Worm (Caenorhabditis elegans): ENCODE measurements around the gene ZC395.11.

The ZC395.11 gene

ce11 chrIII:5267217-5267906 lies 18.7 kb downstream of the ZC395.11 start, which contains the start of gene ZC395.5 (continued):
- TF ChIP-seq T26A8.4 (GFP tag; IDR thresholded peaks at IDR 0.05): no peak
- peak in 1 of 2 experiments; percentile 86 for TF ChIP-seq unc-62 (GFP tag; optimal IDR thresholded peaks at IDR 0.05 in 1 of 2)
- TF ChIP-seq unc-62 (tag; optimal IDR thresholded peaks at IDR 0.05): no peak
- no peak for TF ChIP-seq ctbp-1 (GFP tag; IDR thresholded peaks at IDR 0.05)
- TF ChIP-seq jun-1 (tag; optimal IDR thresholded peaks at IDR 0.05): no peak
- no peak for TF ChIP-seq dmd-9 (GFP tag; IDR thresholded peaks at IDR 0.05)
- peak; percentile 12 for TF ChIP-seq nhr-28 (tag; optimal IDR thresholded peaks at IDR 0.05)
- peak; percentile 54 for TF ChIP-seq pqm-1 (tag; optimal IDR thresholded peaks at IDR 0.05)
- no peak for TF ChIP-seq mdt-29 (GFP tag; IDR thresholded peaks at IDR 0.05)
- TF ChIP-seq zip-11 (GFP tag; IDR thresholded peaks at IDR 0.05): no peak
- TF ChIP-seq dpl-1 (GFP tag; optimal IDR thresholded peaks at IDR 0.05): no peak
- TF ChIP-seq nhr-42 (GFP tag; IDR thresholded peaks at IDR 0.05): no peak
- no peak for TF ChIP-seq mxl-3 (GFP tag; optimal IDR thresholded peaks at IDR 0.05)
- no peak for TF ChIP-seq cey-2 (tag; optimal IDR thresholded peaks at IDR 0.05; ENCODE audit: borderline replicate concordance, insufficient read depth)
- no peak for TF ChIP-seq nhr-48 (tag; optimal IDR thresholded peaks at IDR 0.05)
- TF ChIP-seq lim-7 (GFP tag; IDR thresholded peaks at IDR 0.05): no peak

DNA sequence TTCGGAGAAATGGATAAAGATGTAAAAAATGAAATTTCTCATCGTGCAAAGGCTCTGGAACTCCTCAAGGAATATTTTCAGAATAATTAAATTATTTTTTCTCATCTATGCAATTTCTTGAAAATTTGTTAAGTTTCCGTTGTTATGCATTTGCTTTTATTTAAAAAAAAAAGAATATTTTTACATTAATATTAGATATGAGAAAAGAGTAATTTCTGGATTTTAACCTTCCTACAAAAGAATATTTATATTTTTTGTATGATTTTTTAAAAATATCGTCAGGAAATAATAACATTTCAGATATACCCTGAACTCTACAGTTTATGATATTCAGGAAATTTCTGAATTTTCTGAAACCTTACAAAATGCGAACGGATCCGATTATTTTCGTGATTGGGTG lies 21.3 kb downstream of the ZC395.11 start, which contains the start of gene gro-1:
Gene gro-1, plus strand, starts transcription at position 301 of the 400 bp plus-strand sequence.
- no peak for TF ChIP-seq lir-3 (tag; optimal IDR thresholded peaks at IDR 0.05)
- TF ChIP-seq hmg-1.1 (GFP tag; IDR thresholded peaks at IDR 0.05): no peak
- TF ChIP-seq unc-62 (GFP tag; optimal IDR thresholded peaks at IDR 0.05 in 1 of 2): peak in 1 of 2 experiments; percentile 17
- TF ChIP-seq unc-62 (tag; optimal IDR thresholded peaks at IDR 0.05): no peak

DNA sequence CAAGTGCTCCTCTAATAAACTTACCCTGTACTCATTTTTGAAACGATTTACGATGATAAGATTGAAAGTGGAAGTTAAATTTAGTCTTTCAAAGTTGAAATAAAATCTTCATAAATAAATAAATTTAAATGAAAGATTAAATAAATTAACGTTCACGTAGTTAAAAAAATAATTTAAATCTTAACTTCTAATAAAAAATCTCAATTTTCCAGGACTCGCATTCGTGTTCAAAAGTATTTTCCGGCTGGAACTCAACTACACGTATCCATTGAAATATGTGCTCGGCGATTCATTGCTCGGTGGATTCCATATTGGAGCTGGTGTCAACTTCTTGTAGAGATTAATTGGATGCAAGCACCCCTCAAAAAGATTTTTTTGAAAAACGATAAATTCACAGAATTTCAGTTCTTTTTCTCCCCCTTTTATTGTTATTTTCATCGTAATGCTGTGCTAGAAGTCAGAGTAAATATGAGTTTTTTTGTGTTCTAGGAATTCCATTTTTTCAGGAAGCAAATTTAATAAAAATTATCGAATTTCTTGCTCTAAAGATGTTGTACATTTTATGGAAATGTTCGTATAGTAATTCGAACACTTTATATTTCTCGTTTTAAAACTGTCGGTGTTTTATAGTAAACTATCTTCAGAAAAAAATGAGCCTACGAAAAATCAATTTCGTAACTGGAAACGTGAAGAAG lies 22.7 kb downstream of the ZC395.11 start, which contains the start of the genes C34E10.9 and hap-1:
Gene C34E10.9, minus strand, starts transcription at position 101 of the 695 bp plus-strand sequence.
Gene hap-1, plus strand, starts transcription at position 645 of the 695 bp plus-strand sequence.
- TF ChIP-seq daf-8 (GFP tag; IDR thresholded peaks at IDR 0.05) (no peak), nhr-41 (GFP tag; IDR thresholded peaks at IDR 0.05) (no peak), ces-1 (GFP tag; optimal IDR thresholded peaks at IDR 0.05) (no peak), nhr-237 (tag; optimal IDR thresholded peaks at IDR 0.05) (no peak), mep-1 (tag; optimal IDR thresholded peaks at IDR 0.05) (no peak), mxl-3 (GFP tag; optimal IDR thresholded peaks at IDR 0.05) (no peak), D1046.2 (GFP tag; IDR thresholded peaks at IDR 0.05) (no peak), set-16 (GFP tag; IDR thresholded peaks at IDR 0.05) (no peak), lim-7 (GFP tag; IDR thresholded peaks at IDR 0.05) (no peak), pha-4 (GFP tag; IDR thresholded peaks at IDR 0.05) (no peak), pha-4 (tag; optimal IDR thresholded peaks at IDR 0.05) (no peak), lir-3 (tag; optimal IDR thresholded peaks at IDR 0.05) (no peak), ceh-82 (tag; optimal IDR thresholded peaks at IDR 0.05) (no peak)

- TF ChIP-seq lin-1 (GFP tag; IDR thresholded peaks at IDR 0.05) (no peak), madf-9 (GFP tag; conservative IDR thresholded peaks at IDR 0.05) (no peak), D1046.2 (GFP tag; IDR thresholded peaks at IDR 0.05) (no peak), F10B5.3 (tag; optimal IDR thresholded peaks at IDR 0.05) (no peak), fkh-10 (GFP tag; optimal IDR thresholded peaks at IDR 0.05) (no peak), nhr-111 (GFP tag; optimal IDR thresholded peaks at IDR 0.05) (no peak), nhr-41 (GFP tag; IDR thresholded peaks at IDR 0.05) (no peak), Y105C5A.15 (GFP tag; IDR thresholded peaks at IDR 0.05) (no peak), Y5F2A.4 (GFP tag; optimal IDR thresholded peaks at IDR 0.05) (no peak), ceh-62 (tag; optimal IDR thresholded peaks at IDR 0.05) (no peak), nhr-237 (tag; optimal IDR thresholded peaks at IDR 0.05) (no peak), zfp-3 (GFP tag; conservative IDR thresholded peaks at IDR 0.05) (no peak), spr-3 (GFP tag; optimal IDR thresholded peaks at IDR 0.05) (no peak), ces-1 (GFP tag; optimal IDR thresholded peaks at IDR 0.05) (no peak), zip-2 (tag; optimal IDR thresholded peaks at IDR 0.05) (no peak), dpl-1 (GFP tag; optimal IDR thresholded peaks at IDR 0.05) (no peak), snpc-4 (tag; optimal IDR thresholded peaks at IDR 0.05) (no peak)
Observed at ce11 chrIII:5260394-5260793, 25.7 kb downstream of the ZC395.11 start, which contains the start of gene gop-3. Gene gop-3, plus strand, starts transcription at chrIII:5260694.

Data from whole organism, L4 larva.